Worm (Caenorhabditis elegans): Measurements from ENCODE around the gene F44E7.3.

Gene F44E7.3

ce11 chrV:5763787-5764186 lies 8.0 kb upstream of the F44E7.3 start, which contains the start of gene pgph-3:
TSS of gene pgph-3 (minus strand) at chrV:5763846.
- TF ChIP-seq ztf-22 (GFP tag; optimal IDR thresholded peaks at IDR 0.05) (no peak), lin-54 (GFP tag; optimal IDR thresholded peaks at IDR 0.05) (no peak), F55B11.4 (tag; optimal IDR thresholded peaks at IDR 0.05; ENCODE audit: borderline replicate concordance, insufficient read depth) (no peak), rcor-1 (GFP tag; IDR thresholded peaks at IDR 0.05) (no peak), ceh-27 (GFP tag; optimal IDR thresholded peaks at IDR 0.05) (peak; percentile 38), hrde-1 (tag; optimal IDR thresholded peaks at IDR 0.05; ENCODE audit: borderline replicate concordance) (no peak), F33H1.4 (GFP tag; IDR thresholded peaks at IDR 0.05) (no peak), rpc-1 (optimal IDR thresholded peaks at IDR 0.05) (no peak), rpc-1 (tag; optimal IDR thresholded peaks at IDR 0.05) (no peak), mcd-1 (GFP tag; IDR thresholded peaks at IDR 0.05) (no peak; the same call in 1 of the 2 replicates), Y67H2A.10 (GFP tag; conservative IDR thresholded peaks at IDR 0.05) (no peak), madf-3 (GFP tag; IDR thresholded peaks at IDR 0.05) (no peak), lin-35 (GFP tag; optimal IDR thresholded peaks at IDR 0.05) (peak in 1 of 3 experiments; percentile 13), F39B2.1 (GFP tag; IDR thresholded peaks at IDR 0.05) (no peak), ZK185.1 (tag; optimal IDR thresholded peaks at IDR 0.05; ENCODE audit: poor library complexity, severe bottlenecking) (peak; percentile 8), hlh-26 (GFP tag; conservative IDR thresholded peaks at IDR 0.05) (no peak), lin-40 (tag; optimal IDR thresholded peaks at IDR 0.05) (peak; percentile 81), unc-130 (GFP tag; optimal IDR thresholded peaks at IDR 0.05) (no peak), ets-4 (GFP tag; optimal IDR thresholded peaks at IDR 0.05) (peak; percentile 28), pbrm-1 (GFP tag; IDR thresholded peaks at IDR 0.05) (no peak), mxl-1 (tag; optimal IDR thresholded peaks at IDR 0.05) (no peak), F10E7.11 (tag; optimal IDR thresholded peaks at IDR 0.05) (no peak), somi-1 (GFP tag; optimal IDR thresholded peaks at IDR 0.05) (peak; percentile 40), hmg-1.2 (GFP tag; IDR thresholded peaks at IDR 0.05) (peak; percentile 68; the same call in 1 of the 2 replicates), nhr-80 (tag; optimal IDR thresholded peaks at IDR 0.05) (peak; percentile 78), B0336.3 (GFP tag; IDR thresholded peaks at IDR 0.05) (no peak), tbx-9 (tag; optimal IDR thresholded peaks at IDR 0.05; ENCODE audit: borderline replicate concordance) (no peak), let-607 (tag; optimal IDR thresholded peaks at IDR 0.05) (no peak), nhr-120 (GFP tag; IDR thresholded peaks at IDR 0.05) (no peak), B0035.1 (tag; optimal IDR thresholded peaks at IDR 0.05) (no peak), B0019.2 (GFP tag; conservative IDR thresholded peaks at IDR 0.05) (no peak), him-1 (tag; optimal IDR thresholded peaks at IDR 0.05) (no peak), attf-3 (GFP tag; conservative IDR thresholded peaks at IDR 0.05) (no peak), F22D6.2 (tag; optimal IDR thresholded peaks at IDR 0.05) (no peak), F52B5.7 (tag; optimal IDR thresholded peaks at IDR 0.05) (no peak), gei-17 (GFP tag; optimal IDR thresholded peaks at IDR 0.05) (no peak), T07F8.4 (tag; optimal IDR thresholded peaks at IDR 0.05) (no peak), atf-7 (tag; optimal IDR thresholded peaks at IDR 0.05) (peak; percentile 55), Y56A3A.18 (GFP tag; IDR thresholded peaks at IDR 0.05) (0 out of 2 replicates have a peak, but pooled peaks have one; percentile 39), ztf-26 (tag; optimal IDR thresholded peaks at IDR 0.05) (peak; percentile 57), snpc-3.4 (tag; optimal IDR thresholded peaks at IDR 0.05) (no peak), dpl-1 (GFP tag; optimal IDR thresholded peaks at IDR 0.05) (no peak), madf-6 (GFP tag; IDR thresholded peaks at IDR 0.05) (no peak), lsy-27 (tag; optimal IDR thresholded peaks at IDR 0.05; ENCODE audit: borderline replicate concordance, insufficient read depth) (no peak), attf-6 (GFP tag; IDR thresholded peaks at IDR 0.05) (no peak), Y79H2A.3 (GFP tag; conservative IDR thresholded peaks at IDR 0.05) (no peak), hlh-12 (tag; optimal IDR thresholded peaks at IDR 0.05) (no peak), C06A6.2 (GFP tag; conservative IDR thresholded peaks at IDR 0.05) (peak; percentile 37; the same call in 1 of the 2 replicates)
